Worm (Caenorhabditis elegans) whole organism, L4 larva: ENCODE data around the gene ilys-4.

ENCODE experiments used
- cey-2 ChIP-seq: sonication (generic microtip); optimal IDR thresholded peaks from 3 replicates; lab custom pipeline; 2017; ENCODE audit warnings: missing genetic modification characterization, mild to moderate bottlenecking, missing compliant biosample characterization, antibody characterized with exemption, borderline replicate concordance; ENCODE audit not compliant: insufficient read depth
- dpl-1 ChIP-seq: fragments of 150-350 bp; optimal IDR thresholded peaks from 2 replicates; lab custom pipeline; 2014; ENCODE audit warnings: missing biosample characterization, missing genetic modification reagents, missing genetic modification characterization
- lin-15B ChIP-seq: fragments of 150-350 bp; sonication (generic microtip); optimal IDR thresholded peaks from 3 replicates; lab custom pipeline; 2014; ENCODE audit warnings: missing biosample characterization, missing genetic modification characterization
- snpc-1.2 ChIP-seq: fragments of 200-800 bp; sonication (Bioruptor generic); IDR thresholded peaks from 2 replicates; pipeline ENCODE4 v1.3.6; 2022; ENCODE audit warnings: missing genetic modification reagents, missing genetic modification characterization, missing compliant biosample characterization
- snpc-4 ChIP-seq: fragments of 150-350 bp; optimal IDR thresholded peaks from 2 replicates; lab custom pipeline; 2014; ENCODE audit warnings: missing biosample characterization, missing genetic modification characterization
- unc-39 ChIP-seq: sonication (generic microtip); optimal IDR thresholded peaks from 2 replicates; lab custom pipeline; 2017; ENCODE audit warnings: missing biosample characterization, missing genetic modification characterization

ce11 chrIV:7931873-7932272 is 34.5 kb upstream of the ilys-4 start:
- TF ChIP-seq snpc-1.2 (GFP tag; lab: Robert Waterston, UW): no peak
- no peak for TF ChIP-seq cey-2 (tag; lab: Kevin White, UChicago)
- no peak for TF ChIP-seq snpc-4
- no peak for TF ChIP-seq lin-15B
- TF ChIP-seq unc-39 (tag; lab: Kevin White, UChicago): no peak
- TF ChIP-seq dpl-1 (GFP tag; lab: Kevin White, UChicago): no peak
